Worm (Caenorhabditis elegans) whole organism, L2 larva: Measurements from ENCODE around the gene Y62F5A.12.

Experiments
- aly-2 ChIP-seq: fragments of 150-350 bp; optimal IDR thresholded peaks from 2 replicates; lab custom pipeline; 2014; ENCODE audit warnings: missing biosample characterization, missing genetic modification characterization
- ama-1 ChIP-seq: fragments of 150-350 bp; optimal IDR thresholded peaks from 2 replicates; lab custom pipeline; 2018; ENCODE audit warnings: inconsistent platforms
- ceh-82 ChIP-seq: fragments of 150-350 bp; optimal IDR thresholded peaks from 2 replicates; lab custom pipeline; 2014; ENCODE audit warnings: missing biosample characterization, missing genetic modification characterization
- skn-1 ChIP-seq: sonication (generic microtip); optimal IDR thresholded peaks from 2 replicates; lab custom pipeline; 2017; ENCODE audit warnings: missing biosample characterization, missing genetic modification characterization

- no peak for TF ChIP-seq ama-1 (lab: Kevin White, UChicago)
- TF ChIP-seq skn-1 (tag; lab: Kevin White, UChicago): no peak
- TF ChIP-seq ceh-82: no peak
- TF ChIP-seq aly-2: no peak
Observed at ce11 chrII:11577861-11578260, 43.6 kb upstream of the Y62F5A.12 start.
